Worm (Caenorhabditis elegans) whole organism, L2 larva: ENCODE data around the gene phf-10.

Source experiments
- ZK546.5 ChIP-seq: sonication (generic microtip); optimal IDR thresholded peaks from 2 replicates; lab custom pipeline; 2017; ENCODE audit warnings: missing biosample characterization, missing genetic modification characterization
- aly-2 ChIP-seq: fragments of 150-350 bp; optimal IDR thresholded peaks from 2 replicates; lab custom pipeline; 2014; ENCODE audit warnings: missing biosample characterization, missing genetic modification characterization
- ceh-82 ChIP-seq: fragments of 150-350 bp; optimal IDR thresholded peaks from 2 replicates; lab custom pipeline; 2014; ENCODE audit warnings: missing biosample characterization, missing genetic modification characterization
- egl-27 ChIP-seq: sonication (generic microtip); optimal IDR thresholded peaks from 3 replicates; lab custom pipeline; 2017; ENCODE audit warnings: missing biosample characterization, missing genetic modification reagents, missing genetic modification characterization
- nhr-237 ChIP-seq: fragments of 150-350 bp; optimal IDR thresholded peaks from 2 replicates; lab custom pipeline; 2014; ENCODE audit warnings: missing biosample characterization, missing genetic modification characterization
- skn-1 ChIP-seq: sonication (generic microtip); optimal IDR thresholded peaks from 2 replicates; lab custom pipeline; 2017; ENCODE audit warnings: missing biosample characterization, missing genetic modification characterization
- snpc-4 ChIP-seq: fragments of 150-350 bp; optimal IDR thresholded peaks from 2 replicates; lab custom pipeline; 2014; ENCODE audit warnings: missing biosample characterization, missing genetic modification characterization
- unc-62 ChIP-seq: fragments of 150-350 bp; optimal IDR thresholded peaks from 2 replicates; lab custom pipeline; 2014; ENCODE audit warnings: missing biosample characterization, missing genetic modification reagents, missing genetic modification characterization

- no peak for TF ChIP-seq ZK546.5 (tag; lab: Kevin White, UChicago)
- TF ChIP-seq unc-62, result no peak
- TF ChIP-seq skn-1 (tag; lab: Kevin White, UChicago), result no peak
- no peak for TF ChIP-seq egl-27
- no peak for TF ChIP-seq ceh-82 (tag; lab: Kevin White, UChicago)
- no peak for TF ChIP-seq snpc-4 (tag; lab: Kevin White, UChicago)
- TF ChIP-seq aly-2 (tag; lab: Kevin White, UChicago), result no peak
- TF ChIP-seq nhr-237 (tag; lab: Kevin White, UChicago), result no peak
These were observed 48.7 kb upstream of the phf-10 start for ce11 chrV:360068-360467.
